Fruit fly (Drosophila melanogaster) whole organism, pupa: ENCODE data around the gene PQBP1.

Experiments
- CG12605 ChIP-seq: fragments of 200-800 bp; sonication (Bioruptor generic); IDR thresholded peaks from 2 replicates; pipeline ENCODE4 v1.3.6; 2022; ENCODE audit warnings: missing biosample characterization, missing genetic modification characterization
- CG13204 ChIP-seq: fragments of 200-800 bp; sonication (Bioruptor generic); optimal IDR thresholded peaks from 2 replicates; lab custom pipeline; 2018; ENCODE audit warnings: missing biosample characterization, mild to moderate bottlenecking, missing genetic modification characterization, moderate library complexity
- CG15710 ChIP-seq: fragments of 200-800 bp; sonication (Bioruptor generic); optimal IDR thresholded peaks from 2 replicates; lab custom pipeline; 2018; ENCODE audit warnings: missing biosample characterization, mild to moderate bottlenecking, missing genetic modification characterization, moderate library complexity
- CG32121 ChIP-seq: fragments of 200-800 bp; sonication (Bioruptor generic); IDR thresholded peaks from 2 replicates; pipeline ENCODE4 v1.3.6; 2022; ENCODE audit warnings: missing biosample characterization, missing genetic modification characterization
- CG8159 ChIP-seq: fragments of 200-800 bp; sonication (Bioruptor generic); optimal IDR thresholded peaks from 3 replicates; lab custom pipeline; 2018; ENCODE audit warnings: missing biosample characterization, mild to moderate bottlenecking, missing genetic modification characterization, moderate library complexity
- EcR ChIP-seq: fragments of 200-800 bp; sonication (Bioruptor generic); optimal IDR thresholded peaks from 3 replicates; lab custom pipeline; 2019; ENCODE audit warnings: missing biosample characterization, missing genetic modification characterization, mild to moderate bottlenecking, moderate library complexity, missing genetic modification reagents
- Pif1A ChIP-seq: fragments of 200-800 bp; sonication (Bioruptor generic); optimal IDR thresholded peaks from 3 replicates; lab custom pipeline; 2016; ENCODE audit warnings: missing biosample characterization, missing genetic modification characterization
- Snoo ChIP-seq: fragments of 200-800 bp; sonication (Bioruptor generic); optimal IDR thresholded peaks from 3 replicates; lab custom pipeline; 2017; ENCODE audit warnings: missing biosample characterization, mild to moderate bottlenecking, missing genetic modification characterization, inconsistent platforms
- fd96Ca ChIP-seq: fragments of 200-800 bp; sonication (Bioruptor generic); IDR thresholded peaks from 3 replicates; pipeline ENCODE4 v1.3.6; 2022; ENCODE audit warnings: missing biosample characterization, missing genetic modification characterization

- TF ChIP-seq Pif1A (GFP tag; lab: Kevin White, UChicago) (no peak), EcR (GFP tag; lab: Kevin White, UChicago) (peak; percentile 1), CG12605 (GFP tag; lab: Robert Waterston, UW) (no peak), CG13204 (GFP tag; lab: Kevin White, UChicago) (no peak), CG15710 (tag; lab: Kevin White, UChicago) (no peak), CG32121 (GFP tag; lab: Robert Waterston, UW) (no peak), fd96Ca (no peak), Snoo (tag; lab: Kevin White, UChicago) (no peak), CG8159 (no peak)
Observed at dm6 chr3R:25097486-25097885, 31.9 kb downstream of the PQBP1 start, which contains the start of the genes CG33095 and CG33096.
